Fruit fly (Drosophila melanogaster) whole organism, adult: ENCODE results near the gene mRpS34.

ENCODE experiments used
- CG12768 ChIP-seq: fragments of 200-800 bp; sonication (Bioruptor generic); optimal IDR thresholded peaks from 2 replicates; lab custom pipeline; 2017; ENCODE audit warnings: missing biosample characterization, missing genetic modification characterization, mild to moderate bottlenecking, moderate library complexity, missing genetic modification reagents
- CG1620 ChIP-seq: fragments of 200-800 bp; sonication (Bioruptor generic); optimal IDR thresholded peaks from 2 replicates; lab custom pipeline; 2016; ENCODE audit warnings: missing biosample characterization, missing genetic modification characterization
- CG5204 ChIP-seq: fragments of 200-800 bp; sonication (Bioruptor generic); optimal IDR thresholded peaks from 2 replicates; lab custom pipeline; 2016; ENCODE audit warnings: missing biosample characterization, missing genetic modification characterization
- CG7045 ChIP-seq: fragments of 200-800 bp; sonication (Bioruptor generic); optimal IDR thresholded peaks from 2 replicates; lab custom pipeline; 2017; ENCODE audit warnings: missing biosample characterization, mild to moderate bottlenecking, missing genetic modification characterization
- CG7101 ChIP-seq: fragments of 200-800 bp; sonication (Bioruptor generic); optimal IDR thresholded peaks from 2 replicates; lab custom pipeline; 2018; ENCODE audit warnings: missing biosample characterization, mild to moderate bottlenecking, missing genetic modification characterization, moderate library complexity
- Hr96 ChIP-seq: fragments of 200-800 bp; sonication (Bioruptor generic); optimal IDR thresholded peaks from 2 replicates; lab custom pipeline; 2016; ENCODE audit warnings: missing biosample characterization, missing genetic modification characterization
- Mnt ChIP-seq: fragments of 200-800 bp; sonication (Bioruptor generic); optimal IDR thresholded peaks from 2 replicates; lab custom pipeline; 2016; ENCODE audit warnings: missing biosample characterization, mild to moderate bottlenecking, missing genetic modification characterization
- cnc ChIP-seq, 2 experiments: fragments of >200 bp; optimal IDR thresholded peaks; 2 replicates each; lab custom pipeline; 2017
- kay ChIP-seq: fragments of 200-800 bp; sonication (Bioruptor generic); peaks from one replicate; lab custom pipeline; 2016; ENCODE audit warnings: missing biosample characterization, missing genetic modification characterization, borderline replicate concordance
- pad ChIP-seq: fragments of 200-800 bp; sonication (Bioruptor generic); optimal IDR thresholded peaks from 3 replicates; lab custom pipeline; 2017; ENCODE audit warnings: missing biosample characterization, missing genetic modification characterization, mild to moderate bottlenecking, moderate library complexity, missing genetic modification reagents
- toe ChIP-seq: fragments of 200-800 bp; sonication (Bioruptor generic); optimal IDR thresholded peaks from 2 replicates; lab custom pipeline; 2016; ENCODE audit warnings: missing biosample characterization, missing genetic modification characterization

dm6 chr3L:16351770-16352429, 4.0 kb downstream of the mRpS34 start, which contains the start of the genes Golgin104 and Tcs3:
- TF ChIP-seq kay (no peak), CG7045 (GFP tag; lab: Kevin White, UChicago) (no peak), Mnt (no peak), pad (GFP tag; lab: Kevin White, UChicago) (no peak), CG1620 (GFP tag; lab: Kevin White, UChicago) (no peak), Hr96 (GFP tag; lab: Kevin White, UChicago) (no peak), CG7101 (no peak), cnc (optimal IDR thresholded peaks at IDR 0.05; lab: Kevin White, UChicago) (no peak), CG12768 (no peak), toe (no peak), CG5204 (GFP tag; lab: Kevin White, UChicago) (no peak)
